Worm (Caenorhabditis elegans) whole organism, early embryonic: ENCODE results near the gene K07E3.2.

ENCODE experiments used
- B0310.2 ChIP-seq: sonication (generic microtip); optimal IDR thresholded peaks from 2 replicates; lab custom pipeline; 2016; ENCODE audit warnings: mild to moderate bottlenecking, missing genetic modification characterization, missing compliant biosample characterization
- ama-1 ChIP-seq: fragments of 150-350 bp; optimal IDR thresholded peaks from 2 replicates; lab custom pipeline; 2014
- ceh-13 ChIP-seq: fragments of 200-800 bp; sonication (Bioruptor generic); optimal IDR thresholded peaks from 2 replicates; lab custom pipeline; 2018; ENCODE audit warnings: mild to moderate bottlenecking, missing genetic modification characterization, missing compliant biosample characterization
- ceh-36 ChIP-seq: sonication (generic microtip); optimal IDR thresholded peaks from 2 replicates; lab custom pipeline; 2016; ENCODE audit warnings: missing genetic modification characterization, inconsistent platforms, missing compliant biosample characterization
- flt-1 ChIP-seq: fragments of 200-800 bp; sonication (Bioruptor generic); IDR thresholded peaks from 2 replicates; pipeline ENCODE4 v1.3.6; 2022; ENCODE audit warnings: missing genetic modification characterization, missing compliant biosample characterization
- hmbx-1 ChIP-seq: sonication (generic microtip); optimal IDR thresholded peaks from 2 replicates; lab custom pipeline; 2016; ENCODE audit warnings: mild to moderate bottlenecking, missing genetic modification characterization, missing compliant biosample characterization
- hnd-1 ChIP-seq: sonication (generic microtip); optimal IDR thresholded peaks from 2 replicates; lab custom pipeline; 2016; ENCODE audit warnings: missing genetic modification characterization, missing compliant biosample characterization
- pes-1 ChIP-seq: fragments of 200-800 bp; sonication (Bioruptor generic); IDR thresholded peaks from 2 replicates; pipeline ENCODE4 v1.3.6; 2022; ENCODE audit warnings: missing genetic modification reagents, missing genetic modification characterization, missing compliant biosample characterization
- scrt-1 ChIP-seq: fragments of 200-800 bp; sonication (Bioruptor generic); IDR thresholded peaks from 2 replicates; pipeline ENCODE4 v1.3.6; 2022; ENCODE audit warnings: missing genetic modification characterization, missing compliant biosample characterization
- tbx-37 ChIP-seq: fragments of 200-800 bp; sonication (Bioruptor generic); conservative IDR thresholded peaks from 2 replicates; pipeline ENCODE4 v1.3.6; 2022; ENCODE audit warnings: missing genetic modification reagents, missing genetic modification characterization, missing compliant biosample characterization
- tra-4 ChIP-seq: sonication (generic microtip); optimal IDR thresholded peaks from 2 replicates; lab custom pipeline; 2017; ENCODE audit warnings: missing genetic modification characterization, missing compliant biosample characterization

DNA sequence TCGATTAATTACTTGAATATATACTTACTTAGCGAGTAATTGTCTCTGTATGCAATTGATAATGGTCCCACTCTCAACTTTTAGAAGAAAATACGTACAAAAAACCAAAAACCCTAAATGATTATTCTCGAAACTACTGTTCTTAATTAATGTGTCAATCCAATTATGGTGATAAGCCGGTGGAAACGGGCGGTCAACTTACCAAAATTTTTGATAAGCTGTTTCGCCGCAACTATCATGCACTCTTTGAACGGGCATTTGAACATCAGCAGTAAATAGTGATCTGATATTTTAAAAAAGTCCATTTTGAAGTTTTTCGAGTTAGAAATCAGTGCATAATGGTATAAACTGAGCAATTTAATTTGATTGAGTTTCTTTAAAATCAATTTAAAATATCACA is 25.7 kb upstream of the K07E3.2 start:
- TF ChIP-seq pes-1 (GFP tag; lab: Robert Waterston, UW) (no peak), ceh-36 (no peak), hmbx-1 (no peak), ama-1 (lab: Kevin White, UChicago) (no peak), flt-1 (GFP tag; lab: Robert Waterston, UW) (no peak), tra-4 (tag; lab: Kevin White, UChicago) (no peak), ceh-13 (GFP tag; lab: Kevin White, UChicago) (no peak), hnd-1 (tag; lab: Kevin White, UChicago) (no peak), B0310.2 (tag; lab: Kevin White, UChicago) (no peak), tbx-37 (GFP tag; lab: Robert Waterston, UW) (no peak), scrt-1 (GFP tag; lab: Robert Waterston, UW) (no peak)
